Worm (Caenorhabditis elegans): ENCODE data around the gene F10G7.9.

ce11 chrII:4657370-4657769, 48.9 kb downstream of the F10G7.9 start:
- TF ChIP-seq daf-12 (tag; optimal IDR thresholded peaks at IDR 0.05) (no peak), pha-4 (tag; optimal IDR thresholded peaks at IDR 0.05) (no peak), zag-1 (tag; optimal IDR thresholded peaks at IDR 0.05) (no peak), R02D3.7 (tag; optimal IDR thresholded peaks at IDR 0.05) (no peak), ZK546.5 (tag; optimal IDR thresholded peaks at IDR 0.05) (no peak), ceh-9 (tag; optimal IDR thresholded peaks at IDR 0.05) (no peak), nhr-11 (tag; optimal IDR thresholded peaks at IDR 0.05) (no peak), jun-1 (tag; optimal IDR thresholded peaks at IDR 0.05) (no peak), ztf-11 (tag; optimal IDR thresholded peaks at IDR 0.05) (no peak), fkh-10 (GFP tag; optimal IDR thresholded peaks at IDR 0.05) (no peak), mdl-1 (tag; optimal IDR thresholded peaks at IDR 0.05) (no peak), elt-1 (tag; optimal IDR thresholded peaks at IDR 0.05) (no peak)

Measured in whole organism, L3 larva.